Worm (Caenorhabditis elegans) whole organism, mixed stage, embryonic: ENCODE results near the gene C06B3.16.

Experiments
- M03D4.4 ChIP-seq: sonication (generic microtip); optimal IDR thresholded peaks from 2 replicates; lab custom pipeline; 2017; ENCODE audit warnings: mild to moderate bottlenecking, missing genetic modification characterization, missing compliant biosample characterization
- bed-3 ChIP-seq: fragments of 200-800 bp; sonication (Bioruptor generic); optimal IDR thresholded peaks from 3 replicates; lab custom pipeline; 2018; ENCODE audit warnings: mild to moderate bottlenecking, missing genetic modification characterization, moderate library complexity, missing compliant biosample characterization
- blmp-1 ChIP-seq: fragments of 150-350 bp; optimal IDR thresholded peaks from 2 replicates; lab custom pipeline; 2014; ENCODE audit warnings: missing biosample characterization, missing genetic modification characterization
- ceh-39 ChIP-seq: fragments of 150-350 bp; optimal IDR thresholded peaks from 2 replicates; lab custom pipeline; 2014; ENCODE audit warnings: missing biosample characterization, missing genetic modification characterization
- ceh-43 ChIP-seq: fragments of 200-800 bp; sonication (Bioruptor generic); optimal IDR thresholded peaks from 2 replicates; lab custom pipeline; 2018; ENCODE audit warnings: mild to moderate bottlenecking, missing genetic modification characterization, moderate library complexity, missing compliant biosample characterization
- ceh-83 ChIP-seq: fragments of 200-800 bp; sonication (Bioruptor generic); optimal IDR thresholded peaks from 2 replicates; lab custom pipeline; 2018; ENCODE audit warnings: mild to moderate bottlenecking, missing genetic modification characterization, missing compliant biosample characterization
- ces-1 ChIP-seq: fragments of 150-350 bp; optimal IDR thresholded peaks from 2 replicates; lab custom pipeline; 2014; ENCODE audit warnings: missing biosample characterization, missing genetic modification reagents, missing genetic modification characterization
- cnd-1 ChIP-seq: fragments of 200-800 bp; sonication (Bioruptor generic); optimal IDR thresholded peaks from 2 replicates; lab custom pipeline; 2018; ENCODE audit warnings: mild to moderate bottlenecking, missing genetic modification characterization, missing compliant biosample characterization
- drap-1 ChIP-seq: fragments of 200-800 bp; sonication (Bioruptor generic); optimal IDR thresholded peaks from 3 replicates; lab custom pipeline; 2018; ENCODE audit warnings: mild to moderate bottlenecking, missing genetic modification characterization, missing compliant biosample characterization
- elt-1 ChIP-seq: sonication (generic microtip); optimal IDR thresholded peaks from 2 replicates; lab custom pipeline; 2017; ENCODE audit warnings: missing genetic modification characterization, mild to moderate bottlenecking, missing compliant biosample characterization, antibody characterized with exemption, moderate library complexity, borderline replicate concordance; ENCODE audit not compliant: insufficient read depth
- elt-3 ChIP-seq: fragments of 150-350 bp; optimal IDR thresholded peaks from 2 replicates; lab custom pipeline; 2014; ENCODE audit warnings: missing biosample characterization, missing genetic modification characterization
- flh-1 ChIP-seq: fragments of 200-800 bp; sonication (Bioruptor generic); optimal IDR thresholded peaks from 2 replicates; lab custom pipeline; 2018; ENCODE audit warnings: mild to moderate bottlenecking, missing genetic modification characterization, moderate library complexity, missing compliant biosample characterization
- ham-2 ChIP-seq: fragments of 200-800 bp; sonication (Bioruptor generic); optimal IDR thresholded peaks from 2 replicates; lab custom pipeline; 2018; ENCODE audit warnings: mild to moderate bottlenecking, missing genetic modification characterization, missing compliant biosample characterization
- hlh-1 ChIP-seq: fragments of 150-350 bp; optimal IDR thresholded peaks from 2 replicates; lab custom pipeline; 2014; ENCODE audit warnings: missing biosample characterization, missing genetic modification reagents, missing genetic modification characterization
- lin-13 ChIP-seq: fragments of 150-350 bp; optimal IDR thresholded peaks from 2 replicates; lab custom pipeline; 2014; ENCODE audit warnings: missing biosample characterization, missing genetic modification characterization
- lin-32 ChIP-seq: fragments of 200-800 bp; sonication (Bioruptor generic); optimal IDR thresholded peaks from 2 replicates; lab custom pipeline; 2018; ENCODE audit warnings: mild to moderate bottlenecking, missing genetic modification characterization, missing compliant biosample characterization
- lsy-2 ChIP-seq: fragments of 150-350 bp; optimal IDR thresholded peaks from 2 replicates; lab custom pipeline; 2014; ENCODE audit warnings: missing biosample characterization, missing genetic modification characterization
- mab-5 ChIP-seq: fragments of 150-350 bp; optimal IDR thresholded peaks from 2 replicates; lab custom pipeline; 2014; ENCODE audit warnings: missing biosample characterization, missing genetic modification characterization
- mep-1 ChIP-seq: fragments of 150-350 bp; optimal IDR thresholded peaks from 2 replicates; lab custom pipeline; 2017; ENCODE audit warnings: missing biosample characterization, missing genetic modification reagents, missing genetic modification characterization, inconsistent platforms
- mls-2 ChIP-seq: sonication (generic microtip); optimal IDR thresholded peaks from 2 replicates; lab custom pipeline; 2016; ENCODE audit warnings: mild to moderate bottlenecking, missing genetic modification characterization, moderate library complexity, missing compliant biosample characterization
- nhr-12 ChIP-seq: fragments of 150-350 bp; optimal IDR thresholded peaks from 2 replicates; lab custom pipeline; 2014; ENCODE audit warnings: missing biosample characterization, missing genetic modification characterization
- nhr-2 ChIP-seq: fragments of 150-350 bp; optimal IDR thresholded peaks from 2 replicates; lab custom pipeline; 2014; ENCODE audit warnings: missing biosample characterization, missing genetic modification characterization
- nhr-237 ChIP-seq: fragments of 150-350 bp; optimal IDR thresholded peaks from 2 replicates; lab custom pipeline; 2014; ENCODE audit warnings: missing biosample characterization, missing genetic modification characterization
- nhr-28 ChIP-seq: fragments of 150-350 bp; optimal IDR thresholded peaks from 2 replicates; lab custom pipeline; 2014; ENCODE audit warnings: missing biosample characterization, missing genetic modification characterization
- nhr-76 ChIP-seq: sonication (generic microtip); optimal IDR thresholded peaks from 2 replicates; lab custom pipeline; 2017; ENCODE audit warnings: missing biosample characterization, missing genetic modification characterization
- pha-4 ChIP-seq: fragments of 150-350 bp; optimal IDR thresholded peaks from 2 replicates; lab custom pipeline; 2018; ENCODE audit warnings: missing biosample characterization, missing genetic modification reagents, missing genetic modification characterization
- sem-2 ChIP-seq: fragments of 200-800 bp; sonication (Bioruptor generic); optimal IDR thresholded peaks from 2 replicates; lab custom pipeline; 2018; ENCODE audit warnings: mild to moderate bottlenecking, missing genetic modification characterization, missing compliant biosample characterization
- snpc-4 ChIP-seq: fragments of 150-350 bp; optimal IDR thresholded peaks from 2 replicates; lab custom pipeline; 2014; ENCODE audit warnings: missing biosample characterization, missing genetic modification characterization
- sptf-1 ChIP-seq: sonication (generic microtip); optimal IDR thresholded peaks from 2 replicates; lab custom pipeline; 2017; ENCODE audit warnings: mild to moderate bottlenecking, missing genetic modification characterization, moderate library complexity, missing compliant biosample characterization
- tbx-8 ChIP-seq: fragments of 200-800 bp; sonication (Bioruptor generic); optimal IDR thresholded peaks from 2 replicates; lab custom pipeline; 2018; ENCODE audit warnings: mild to moderate bottlenecking, missing genetic modification characterization, moderate library complexity, missing compliant biosample characterization
- unc-120 ChIP-seq: sonication (generic microtip); optimal IDR thresholded peaks from 2 replicates; lab custom pipeline; 2017; ENCODE audit warnings: missing genetic modification characterization, missing compliant biosample characterization; ENCODE audit not compliant: poor library complexity, severe bottlenecking
- unc-39 ChIP-seq: fragments of 150-350 bp; optimal IDR thresholded peaks from 2 replicates; lab custom pipeline; 2014; ENCODE audit warnings: missing biosample characterization, missing genetic modification characterization
- unc-62 ChIP-seq: fragments of 150-350 bp; optimal IDR thresholded peaks from 2 replicates; lab custom pipeline; 2014; ENCODE audit warnings: missing biosample characterization, missing genetic modification reagents, missing genetic modification characterization
- zip-8 ChIP-seq: fragments of 150-350 bp; optimal IDR thresholded peaks from 2 replicates; lab custom pipeline; 2014; ENCODE audit warnings: missing biosample characterization, missing genetic modification characterization
- ztf-11 ChIP-seq: fragments of 150-350 bp; optimal IDR thresholded peaks from 2 replicates; lab custom pipeline; 2014; ENCODE audit warnings: missing biosample characterization, missing genetic modification characterization

C06B3.16 gene

DNA sequence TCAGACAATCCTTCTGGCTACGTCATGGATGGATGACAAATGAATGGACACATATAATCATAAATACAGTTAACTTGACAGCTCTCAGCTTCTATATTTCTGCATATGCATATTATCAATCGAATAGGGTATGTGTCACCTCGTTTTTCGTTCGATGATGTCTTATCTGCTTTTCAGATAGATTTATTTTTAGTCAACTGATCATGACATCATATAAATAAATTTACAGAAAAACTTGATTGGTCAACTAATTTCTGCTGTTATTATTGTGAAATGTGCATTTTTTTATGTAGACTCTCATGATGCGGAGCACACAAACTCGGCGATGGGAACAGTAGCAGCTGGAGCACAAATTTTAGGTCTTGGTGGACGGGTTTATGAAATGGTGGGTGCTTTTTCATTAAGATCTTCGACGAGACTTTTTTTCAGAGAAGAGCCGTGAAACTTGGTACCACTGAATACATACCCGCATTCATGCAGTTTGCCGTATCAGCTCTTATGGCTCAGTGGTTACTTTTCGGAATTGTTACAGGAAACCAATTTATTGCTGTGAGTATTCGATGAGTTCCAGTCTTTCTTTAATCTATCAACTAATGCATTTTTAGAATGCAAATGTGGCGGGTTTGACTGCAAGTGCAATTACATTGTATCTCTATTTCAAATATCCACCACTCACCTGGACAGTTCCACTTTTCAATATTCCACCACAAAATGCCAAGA lies 24.2 kb downstream of the C06B3.16 start:
- TF ChIP-seq lin-13 (tag; lab: Kevin White, UChicago) (no peak), drap-1 (GFP tag; lab: Kevin White, UChicago) (no peak), unc-39 (tag; lab: Kevin White, UChicago) (no peak), nhr-76 (tag; lab: Kevin White, UChicago) (no peak)

DNA sequence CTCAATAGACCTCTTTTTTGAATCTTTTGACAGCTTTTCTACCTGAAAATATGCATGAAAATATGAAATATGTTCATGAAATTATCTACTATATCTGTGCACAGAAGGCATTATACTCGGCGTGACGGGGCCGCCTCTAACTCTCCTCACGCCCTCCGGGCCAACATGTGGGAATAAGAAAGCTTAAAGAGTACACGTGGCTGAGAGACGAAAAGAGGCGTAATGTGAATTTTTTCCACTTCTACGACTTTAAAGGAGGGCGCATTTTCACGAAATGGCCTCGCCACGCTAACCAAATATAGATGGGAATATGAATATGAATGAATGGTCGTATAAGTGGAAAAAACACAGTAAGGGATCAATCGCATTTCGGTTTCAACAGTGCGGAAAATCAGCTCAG lies 26.4 kb downstream of the C06B3.16 start:
- no peak for TF ChIP-seq nhr-12
- TF ChIP-seq nhr-237 (tag; lab: Kevin White, UChicago), result no peak
- TF ChIP-seq lsy-2 (tag; lab: Kevin White, UChicago), result no peak
- TF ChIP-seq ceh-83, result no peak
- no peak for TF ChIP-seq nhr-76 (tag; lab: Kevin White, UChicago)
- TF ChIP-seq unc-120, result no peak
- no peak for TF ChIP-seq drap-1 (GFP tag; lab: Kevin White, UChicago)
- no peak for TF ChIP-seq mls-2 (tag; lab: Kevin White, UChicago)
- TF ChIP-seq blmp-1 (tag; lab: Kevin White, UChicago), result no peak
- TF ChIP-seq elt-3, result no peak

- TF ChIP-seq M03D4.4 (tag; lab: Kevin White, UChicago) (no peak), ceh-39 (tag; lab: Kevin White, UChicago) (no peak), pha-4 (tag; lab: Kevin White, UChicago) (no peak), mep-1 (tag; lab: Kevin White, UChicago) (no peak), drap-1 (GFP tag; lab: Kevin White, UChicago) (no peak), snpc-4 (tag; lab: Kevin White, UChicago) (no peak), mls-2 (tag; lab: Kevin White, UChicago) (no peak), bed-3 (GFP tag; lab: Kevin White, UChicago) (no peak), unc-62 (no peak), lsy-2 (tag; lab: Kevin White, UChicago) (no peak), ceh-83 (no peak), ceh-43 (GFP tag; lab: Kevin White, UChicago) (no peak), nhr-28 (tag; lab: Kevin White, UChicago) (no peak), ham-2 (GFP tag; lab: Kevin White, UChicago) (no peak)
- TF ChIP-seq, all 35 proteins: peak for 0
These were observed 26.9 kb downstream of the C06B3.16 start, which contains the start of gene R10D12.10 for ce11 chrV:13958247-13958646. R10D12.10 (minus strand) TSS chrV:13958347.

DNA sequence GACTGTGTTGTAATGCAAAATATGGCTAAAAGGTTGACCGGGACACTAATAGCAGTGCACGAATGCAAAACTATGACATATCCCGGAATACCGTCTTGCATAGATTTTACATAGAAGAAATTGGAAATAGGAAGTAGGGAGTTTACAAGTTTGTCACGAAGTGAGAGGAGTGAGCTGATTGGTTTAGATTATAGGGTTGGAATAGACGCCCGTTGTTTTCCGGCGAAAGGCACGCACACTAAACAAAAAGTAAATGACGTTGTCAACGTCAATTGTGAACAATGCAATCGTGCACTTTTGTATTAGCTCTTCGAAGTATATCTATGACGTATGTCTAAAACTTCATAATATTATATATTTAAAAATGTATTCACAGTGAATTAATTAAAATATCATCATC lies 29.6 kb downstream of the C06B3.16 start, which contains the start of gene srh-24:
srh-24 (minus strand) TSS at position 101 of the 400 bp plus-strand sequence.
- TF ChIP-seq mab-5 (no peak), blmp-1 (tag; lab: Kevin White, UChicago) (no peak), unc-120 (no peak), ceh-39 (tag; lab: Kevin White, UChicago) (no peak)

ce11 chrV:13961927-13962419 lies 30.6 kb downstream of the C06B3.16 start, which contains the start of the genes algn-13 and R10D12.13:
algn-13 (minus strand) TSS chrV:13961977.
R10D12.13 (plus strand) TSS chrV:13962417.
- TF ChIP-seq elt-3, result peak; percentile 16
- peak; percentile 81 for TF ChIP-seq drap-1 (GFP tag; lab: Kevin White, UChicago)
- TF ChIP-seq mab-5, result peak; percentile 60
- peak; percentile 84 for TF ChIP-seq mls-2 (tag; lab: Kevin White, UChicago)
- TF ChIP-seq nhr-76 (tag; lab: Kevin White, UChicago), result no peak
- TF ChIP-seq hlh-1 (tag; lab: Kevin White, UChicago), result peak; percentile 26
- peak; percentile 64 for TF ChIP-seq flh-1 (GFP tag; lab: Kevin White, UChicago)
- peak; percentile 52 for TF ChIP-seq pha-4 (tag; lab: Kevin White, UChicago)
- TF ChIP-seq snpc-4 (tag; lab: Kevin White, UChicago), result no peak
- TF ChIP-seq nhr-28 (tag; lab: Kevin White, UChicago), result no peak
- TF ChIP-seq ham-2 (GFP tag; lab: Kevin White, UChicago), result peak; percentile 60
- TF ChIP-seq ces-1 (GFP tag; lab: Kevin White, UChicago), result peak; percentile 40
- peak; percentile 41 for TF ChIP-seq lin-32
- peak; percentile 64 for TF ChIP-seq tbx-8 (GFP tag; lab: Kevin White, UChicago)
- TF ChIP-seq bed-3 (GFP tag; lab: Kevin White, UChicago), result peak; percentile 70
- no peak for TF ChIP-seq unc-39 (tag; lab: Kevin White, UChicago)
- no peak for TF ChIP-seq ceh-39 (tag; lab: Kevin White, UChicago)
- TF ChIP-seq nhr-12, result no peak
- TF ChIP-seq nhr-237 (tag; lab: Kevin White, UChicago), result no peak
- peak; percentile 47 for TF ChIP-seq elt-1 (tag; lab: Kevin White, UChicago)
- peak; percentile 79 for TF ChIP-seq ceh-83
- TF ChIP-seq mep-1 (tag; lab: Kevin White, UChicago), result peak; percentile 79
- TF ChIP-seq unc-120, result peak; percentile 91
- peak; percentile 37 for TF ChIP-seq lsy-2 (tag; lab: Kevin White, UChicago)
- peak; percentile 59 for TF ChIP-seq ztf-11 (tag; lab: Kevin White, UChicago)
- peak; percentile 86 for TF ChIP-seq M03D4.4 (tag; lab: Kevin White, UChicago)
- peak; percentile 77 for TF ChIP-seq cnd-1 (tag; lab: Kevin White, UChicago)
- TF ChIP-seq lin-13 (tag; lab: Kevin White, UChicago), result peak; percentile 66
- peak; percentile 92 for TF ChIP-seq sptf-1
- TF ChIP-seq zip-8 (tag; lab: Kevin White, UChicago), result no peak
- peak; percentile 52 for TF ChIP-seq blmp-1 (tag; lab: Kevin White, UChicago)
- no peak for TF ChIP-seq unc-62
- peak; percentile 24 for TF ChIP-seq nhr-2 (tag; lab: Kevin White, UChicago)
- peak; percentile 68 for TF ChIP-seq ceh-43 (GFP tag; lab: Kevin White, UChicago)
- peak; percentile 64 for TF ChIP-seq sem-2 (GFP tag; lab: Kevin White, UChicago)
